Worm (Caenorhabditis elegans) whole organism, L1 larva: ENCODE measurements around the gene rskd-1.

Experiments used
- aly-2 ChIP-seq: fragments of 150-350 bp; optimal IDR thresholded peaks from 2 replicates; lab custom pipeline; 2014; ENCODE audit warnings: missing biosample characterization, missing genetic modification characterization
- elt-3 ChIP-seq, 6 experiments: fragments of 150-350 bp in 1 of 6; sonication (generic microtip); optimal IDR thresholded peaks; 2 replicates each; lab custom pipeline; 2017 to 2018; ENCODE audit warnings: missing biosample characterization in 6 of 6, missing genetic modification characterization in 6 of 6, inconsistent platforms in 1 of 6
- fkh-10 ChIP-seq: sonication (generic microtip); optimal IDR thresholded peaks from 2 replicates; lab custom pipeline; 2017; ENCODE audit warnings: missing biosample characterization, missing genetic modification reagents, missing genetic modification characterization
- isw-1 ChIP-seq: fragments of 200-800 bp; sonication (Bioruptor generic); IDR thresholded peaks from 2 replicates; pipeline ENCODE4 v1.3.6; 2022; ENCODE audit warnings: missing genetic modification characterization, missing compliant biosample characterization
- lin-14 ChIP-seq: fragments of 200-800 bp; sonication (Bioruptor generic); optimal IDR thresholded peaks from 2 replicates; lab custom pipeline; 2018; ENCODE audit warnings: mild to moderate bottlenecking, missing genetic modification characterization, moderate library complexity, missing compliant biosample characterization
- lir-3 ChIP-seq: sonication (generic microtip); optimal IDR thresholded peaks from 2 replicates; lab custom pipeline; 2016; ENCODE audit warnings: mild to moderate bottlenecking, missing genetic modification characterization, moderate library complexity, missing compliant biosample characterization; ENCODE audit not compliant: poor library complexity
- lsy-2 ChIP-seq, 2 experiments: fragments of 150-350 bp; optimal IDR thresholded peaks; 2 replicates each; lab custom pipeline; 2014; ENCODE audit warnings: missing biosample characterization in 2 of 2, missing genetic modification characterization in 2 of 2
- mdl-1 ChIP-seq, 2 experiments: fragments of 150-350 bp; optimal IDR thresholded peaks; 2 replicates each; lab custom pipeline; 2014 to 2017; ENCODE audit warnings: missing biosample characterization in 2 of 2, missing genetic modification characterization in 2 of 2, inconsistent platforms in 1 of 2
- nhr-237 ChIP-seq: fragments of 150-350 bp; optimal IDR thresholded peaks from 2 replicates; lab custom pipeline; 2014; ENCODE audit warnings: missing biosample characterization, missing genetic modification characterization
- skn-1 ChIP-seq: fragments of 150-350 bp; optimal IDR thresholded peaks from 2 replicates; lab custom pipeline; 2014; ENCODE audit warnings: missing biosample characterization, missing genetic modification characterization
- xbp-1 ChIP-seq: sonication (generic microtip); optimal IDR thresholded peaks from 2 replicates; lab custom pipeline; 2016; ENCODE audit warnings: missing genetic modification characterization, missing compliant biosample characterization
- zag-1 ChIP-seq: fragments of 150-350 bp; optimal IDR thresholded peaks from 2 replicates; lab custom pipeline; 2014; ENCODE audit warnings: missing biosample characterization, missing genetic modification characterization
- ztf-4 ChIP-seq: fragments of 150-350 bp; optimal IDR thresholded peaks from 2 replicates; lab custom pipeline; 2014; ENCODE audit warnings: missing biosample characterization, missing genetic modification characterization

ce11 chrV:12235502-12235901 lies 52.9 kb downstream of the rskd-1 start:
- TF ChIP-seq isw-1: no peak
- TF ChIP-seq nhr-237 (tag; lab: Kevin White, UChicago): no peak
- no peak for TF ChIP-seq elt-3 (tag; optimal IDR thresholded peaks at IDR 0.05; lab: Kevin White, UChicago)
- no peak for TF ChIP-seq fkh-10 (GFP tag; lab: Kevin White, UChicago)
- TF ChIP-seq ztf-4 (tag; lab: Kevin White, UChicago): no peak
- TF ChIP-seq lsy-2 (tag; optimal IDR thresholded peaks at IDR 0.05; lab: Kevin White, UChicago): peak; percentile 32 to 60
- peak in 1 of 2 experiments; percentile 14 for TF ChIP-seq mdl-1 (tag; optimal IDR thresholded peaks at IDR 0.05; lab: Kevin White, UChicago)
- TF ChIP-seq zag-1 (tag; lab: Kevin White, UChicago): no peak
- TF ChIP-seq xbp-1: no peak
- TF ChIP-seq skn-1 (tag; lab: Kevin White, UChicago): no peak
- TF ChIP-seq aly-2 (tag; lab: Kevin White, UChicago): no peak
- TF ChIP-seq lir-3 (tag; lab: Kevin White, UChicago): no peak
- TF ChIP-seq lin-14: peak; percentile 78
